Worm (Caenorhabditis elegans) whole organism, young adult: ENCODE measurements around the gene Y55F3BR.2.

ENCODE experiments used
- athp-1 ChIP-seq: sonication (generic microtip); optimal IDR thresholded peaks from 2 replicates; lab custom pipeline; 2017; ENCODE audit warnings: mild to moderate bottlenecking, missing genetic modification characterization, missing compliant biosample characterization
- die-1 ChIP-seq: sonication (generic microtip); optimal IDR thresholded peaks from 2 replicates; lab custom pipeline; 2016; ENCODE audit warnings: missing genotype, mild to moderate bottlenecking, missing genetic modification characterization, missing compliant biosample characterization
- lsl-1 ChIP-seq: fragments of 200-800 bp; sonication (Bioruptor generic); optimal IDR thresholded peaks from 2 replicates; lab custom pipeline; 2018; ENCODE audit warnings: mild to moderate bottlenecking, missing genetic modification characterization, moderate library complexity, missing compliant biosample characterization
- nhr-120 ChIP-seq: fragments of 200-800 bp; sonication (Bioruptor generic); IDR thresholded peaks from 2 replicates; pipeline ENCODE4 v1.3.6; 2022; ENCODE audit warnings: missing genetic modification characterization, missing compliant biosample characterization
- pha-4 ChIP-seq: fragments of 150-350 bp; sonication (generic microtip); optimal IDR thresholded peaks from 2 replicates; lab custom pipeline; 2014; ENCODE audit warnings: missing biosample characterization, missing genetic modification reagents, missing genetic modification characterization
- unc-130 ChIP-seq: sonication (generic microtip); optimal IDR thresholded peaks from 2 replicates; lab custom pipeline; 2016; ENCODE audit warnings: missing genetic modification reagents, missing genetic modification characterization, missing compliant biosample characterization

- no peak for TF ChIP-seq unc-130 (GFP tag; lab: Kevin White, UChicago)
- no peak for TF ChIP-seq pha-4 (tag; lab: Kevin White, UChicago)
- TF ChIP-seq athp-1 (tag; lab: Kevin White, UChicago): no peak
- TF ChIP-seq lsl-1: no peak
- no peak for TF ChIP-seq die-1 (tag; lab: Kevin White, UChicago)
- TF ChIP-seq nhr-120: no peak
These were observed 26.1 kb downstream of the Y55F3BR.2 start, which contains the start of gene mak-2 for ce11 chrIV:884707-885394.
